Worm (Caenorhabditis elegans) whole organism, young adult: ENCODE measurements around the gene B0280.11.

Experiments used
- B0019.2 ChIP-seq: fragments of 200-800 bp; sonication (Bioruptor generic); conservative IDR thresholded peaks from 2 replicates; pipeline ENCODE4 v1.3.6; 2022; ENCODE audit warnings: missing genetic modification reagents, missing genetic modification characterization, missing compliant biosample characterization
- B0035.1 ChIP-seq: sonication (generic microtip); optimal IDR thresholded peaks from 2 replicates; lab custom pipeline; 2016; ENCODE audit warnings: missing genetic modification characterization, mild to moderate bottlenecking, missing compliant biosample characterization, missing genotype, missing genetic modification reagents
- B0336.3 ChIP-seq: fragments of 200-800 bp; sonication (Bioruptor generic); IDR thresholded peaks from 2 replicates; pipeline ENCODE4 v1.3.6; 2022; ENCODE audit warnings: missing genetic modification characterization, missing compliant biosample characterization
- C06A6.2 ChIP-seq: fragments of 200-800 bp; sonication (Bioruptor generic); conservative IDR thresholded peaks from 2 replicates; pipeline ENCODE4 v1.3.6; 2022; ENCODE audit warnings: missing genetic modification characterization, missing compliant biosample characterization
- C17E4.6 ChIP-seq: fragments of 200-800 bp; sonication (Bioruptor generic); IDR thresholded peaks from 2 replicates; pipeline ENCODE4 v1.3.6; 2022; ENCODE audit warnings: missing genetic modification reagents, missing genetic modification characterization, missing compliant biosample characterization
- D2030.7 ChIP-seq: fragments of 200-800 bp; sonication (Bioruptor generic); IDR thresholded peaks from 2 replicates; pipeline ENCODE4 v1.3.6; 2022; ENCODE audit warnings: missing genetic modification reagents, missing genetic modification characterization, missing compliant biosample characterization
- F33H1.4 ChIP-seq: fragments of 200-800 bp; sonication (Bioruptor generic); IDR thresholded peaks from 2 replicates; pipeline ENCODE4 v1.3.6; 2022; ENCODE audit warnings: missing genetic modification reagents, missing genetic modification characterization, missing compliant biosample characterization
- F49E8.2 ChIP-seq: sonication (generic microtip); optimal IDR thresholded peaks from 3 replicates; lab custom pipeline; 2017; ENCODE audit warnings: missing genetic modification characterization, mild to moderate bottlenecking, missing compliant biosample characterization, antibody characterized with exemption, moderate library complexity; ENCODE audit not compliant: insufficient read depth
- Y53G8AR.9 ChIP-seq: fragments of 200-800 bp; sonication (Bioruptor generic); conservative IDR thresholded peaks from 2 replicates; pipeline ENCODE4 v1.3.6; 2022; ENCODE audit warnings: missing genetic modification reagents, missing genetic modification characterization, missing compliant biosample characterization
- Y79H2A.3 ChIP-seq: fragments of 200-800 bp; sonication (Bioruptor generic); conservative IDR thresholded peaks from 2 replicates; pipeline ENCODE4 v1.3.6; 2022; ENCODE audit warnings: missing genetic modification reagents, missing genetic modification characterization, missing compliant biosample characterization
- ama-1 ChIP-seq, 3 experiments: fragments of 150-350 bp in 1 of 3; sonication (generic microtip) in 2 of 3; optimal IDR thresholded peaks; 2 replicates each; lab custom pipeline; 2014 to 2018; ENCODE audit warnings: missing biosample characterization in 2 of 3, missing genetic modification characterization in 2 of 3, missing genetic modification reagents in 2 of 3
- aptf-2 ChIP-seq: fragments of 200-800 bp; sonication (Bioruptor generic); conservative IDR thresholded peaks from 2 replicates; pipeline ENCODE4 v1.3.6; 2022; ENCODE audit warnings: missing genetic modification reagents, missing genetic modification characterization, missing compliant biosample characterization
- aptf-3 ChIP-seq: fragments of 200-800 bp; sonication (Bioruptor generic); IDR thresholded peaks from 2 replicates; pipeline ENCODE4 v1.3.6; 2022; ENCODE audit warnings: missing genetic modification characterization, missing compliant biosample characterization
- athp-1 ChIP-seq: sonication (generic microtip); optimal IDR thresholded peaks from 2 replicates; lab custom pipeline; 2017; ENCODE audit warnings: mild to moderate bottlenecking, missing genetic modification characterization, missing compliant biosample characterization
- attf-3 ChIP-seq: fragments of 200-800 bp; sonication (Bioruptor generic); conservative IDR thresholded peaks from 2 replicates; pipeline ENCODE4 v1.3.6; 2022; ENCODE audit warnings: missing genetic modification reagents, missing genetic modification characterization, missing compliant biosample characterization
- attf-6 ChIP-seq: fragments of 200-800 bp; sonication (Bioruptor generic); IDR thresholded peaks from 2 replicates; pipeline ENCODE4 v1.3.6; 2022; ENCODE audit warnings: missing genetic modification reagents, missing genetic modification characterization, missing compliant biosample characterization
- ccch-3 ChIP-seq: fragments of 200-800 bp; sonication (Bioruptor generic); optimal IDR thresholded peaks from 2 replicates; lab custom pipeline; 2018; ENCODE audit warnings: mild to moderate bottlenecking, missing genetic modification characterization, missing compliant biosample characterization
- ceh-79 ChIP-seq: sonication (generic microtip); optimal IDR thresholded peaks from 2 replicates; lab custom pipeline; 2017; ENCODE audit warnings: mild to moderate bottlenecking, missing genetic modification characterization, missing compliant biosample characterization
- ceh-91 ChIP-seq: fragments of 200-800 bp; sonication (Bioruptor generic); IDR thresholded peaks from 2 replicates; pipeline ENCODE4 v1.3.6; 2022; ENCODE audit warnings: missing genetic modification reagents, missing genetic modification characterization, missing compliant biosample characterization
- dox-1 ChIP-seq: fragments of 200-800 bp; sonication (Bioruptor generic); IDR thresholded peaks from 2 replicates; pipeline ENCODE4 v1.3.6; 2022; ENCODE audit warnings: missing genetic modification reagents, missing genetic modification characterization, missing compliant biosample characterization
- efl-1 ChIP-seq: fragments of 150-350 bp; optimal IDR thresholded peaks from 2 replicates; lab custom pipeline; 2014; ENCODE audit warnings: missing biosample characterization, missing genetic modification reagents, missing genetic modification characterization
- ekl-4 ChIP-seq: fragments of 200-800 bp; sonication (Bioruptor generic); IDR thresholded peaks from 2 replicates; pipeline ENCODE4 v1.3.6; 2022; ENCODE audit warnings: missing genetic modification reagents, missing genetic modification characterization, missing compliant biosample characterization
- him-1 ChIP-seq: sonication (generic microtip); optimal IDR thresholded peaks from 2 replicates; lab custom pipeline; 2016; ENCODE audit warnings: missing genotype, missing genetic modification reagents, missing genetic modification characterization, missing compliant biosample characterization
- hrde-1 ChIP-seq: sonication (generic microtip); optimal IDR thresholded peaks from 2 replicates; lab custom pipeline; 2016; ENCODE audit warnings: missing genetic modification characterization, mild to moderate bottlenecking, missing compliant biosample characterization, moderate library complexity, missing genotype, missing genetic modification reagents, borderline replicate concordance
- hsf-1 ChIP-seq: fragments of 200-800 bp; sonication (Bioruptor generic); IDR thresholded peaks from 2 replicates; pipeline ENCODE4 v1.3.6; 2022; ENCODE audit warnings: missing genetic modification reagents, missing genetic modification characterization, missing compliant biosample characterization
- let-526 ChIP-seq: fragments of 200-800 bp; sonication (Bioruptor generic); IDR thresholded peaks from 2 replicates; pipeline ENCODE4 v1.3.6; 2022; ENCODE audit warnings: missing genetic modification reagents, missing genetic modification characterization, missing compliant biosample characterization
- lin-35 ChIP-seq, 3 experiments: fragments of 150-350 bp in 2 of 3; sonication (generic microtip) in 1 of 3; optimal IDR thresholded peaks; 2 replicates each; lab custom pipeline; 2014 to 2018; ENCODE audit warnings: missing biosample characterization in 3 of 3, missing genetic modification characterization in 3 of 3, missing genetic modification reagents in 3 of 3
- lir-1 ChIP-seq: fragments of 200-800 bp; sonication (Bioruptor generic); conservative IDR thresholded peaks from 2 replicates; pipeline ENCODE4 v1.3.6; 2022; ENCODE audit warnings: missing genetic modification reagents, missing genetic modification characterization, missing compliant biosample characterization
- lsl-1 ChIP-seq: fragments of 200-800 bp; sonication (Bioruptor generic); optimal IDR thresholded peaks from 2 replicates; lab custom pipeline; 2018; ENCODE audit warnings: mild to moderate bottlenecking, missing genetic modification characterization, moderate library complexity, missing compliant biosample characterization
- madf-6 ChIP-seq: fragments of 200-800 bp; sonication (Bioruptor generic); IDR thresholded peaks from 2 replicates; pipeline ENCODE4 v1.3.6; 2022; ENCODE audit warnings: missing genetic modification reagents, missing genetic modification characterization, missing compliant biosample characterization
- madf-8 ChIP-seq: fragments of 200-800 bp; sonication (Bioruptor generic); conservative IDR thresholded peaks from 2 replicates; pipeline ENCODE4 v1.3.6; 2022; ENCODE audit warnings: missing genetic modification reagents, missing genetic modification characterization, missing compliant biosample characterization
- mcd-1 ChIP-seq: fragments of 200-800 bp; sonication (Bioruptor generic); IDR thresholded peaks from 2 replicates; pipeline ENCODE4 v1.3.6; 2022; ENCODE audit warnings: missing genetic modification reagents, missing genetic modification characterization, missing compliant biosample characterization
- mxl-1 ChIP-seq: sonication (generic microtip); optimal IDR thresholded peaks from 2 replicates; lab custom pipeline; 2016; ENCODE audit warnings: missing genetic modification characterization, missing compliant biosample characterization
- nfyb-1 ChIP-seq: fragments of 200-800 bp; sonication (Bioruptor generic); IDR thresholded peaks from 2 replicates; pipeline ENCODE4 v1.3.6; 2022; ENCODE audit warnings: missing genetic modification reagents, missing genetic modification characterization, missing compliant biosample characterization
- nhr-179 ChIP-seq: sonication (generic microtip); optimal IDR thresholded peaks from 2 replicates; lab custom pipeline; 2016; ENCODE audit warnings: mild to moderate bottlenecking, missing genetic modification characterization, missing compliant biosample characterization
- nhr-80 ChIP-seq: sonication (generic microtip); optimal IDR thresholded peaks from 2 replicates; lab custom pipeline; 2016; ENCODE audit warnings: missing genetic modification characterization, missing compliant biosample characterization
- pbrm-1 ChIP-seq: fragments of 200-800 bp; sonication (Bioruptor generic); IDR thresholded peaks from 2 replicates; pipeline ENCODE4 v1.3.6; 2022; ENCODE audit warnings: missing genetic modification reagents, missing genetic modification characterization, missing compliant biosample characterization
- snpc-1.1 ChIP-seq: sonication (generic microtip); optimal IDR thresholded peaks from 2 replicates; lab custom pipeline; 2017; ENCODE audit warnings: missing genetic modification characterization, mild to moderate bottlenecking, missing compliant biosample characterization, antibody characterized with exemption, moderate library complexity, missing genotype, missing genetic modification reagents; ENCODE audit not compliant: insufficient read depth
- snpc-1.3 ChIP-seq: sonication (generic microtip); optimal IDR thresholded peaks from 2 replicates; lab custom pipeline; 2017; ENCODE audit warnings: missing genetic modification characterization, mild to moderate bottlenecking, missing compliant biosample characterization, antibody characterized with exemption, moderate library complexity, missing genotype, missing genetic modification reagents; ENCODE audit not compliant: insufficient read depth
- snpc-3.4 ChIP-seq: sonication (generic microtip); optimal IDR thresholded peaks from 2 replicates; lab custom pipeline; 2017; ENCODE audit warnings: missing genetic modification characterization, mild to moderate bottlenecking, missing compliant biosample characterization, antibody characterized with exemption, moderate library complexity, missing genotype, missing genetic modification reagents
- tbp1 ChIP-seq: fragments of 200-800 bp; sonication (Bioruptor generic); optimal IDR thresholded peaks from 2 replicates; lab custom pipeline; 2018; ENCODE audit warnings: mild to moderate bottlenecking, missing genetic modification characterization, missing compliant biosample characterization
- tlf-1 ChIP-seq: fragments of 200-800 bp; sonication (Bioruptor generic); optimal IDR thresholded peaks from 2 replicates; lab custom pipeline; 2018; ENCODE audit warnings: mild to moderate bottlenecking, missing genetic modification characterization, missing compliant biosample characterization
- unc-130 ChIP-seq: sonication (generic microtip); optimal IDR thresholded peaks from 2 replicates; lab custom pipeline; 2016; ENCODE audit warnings: missing genetic modification reagents, missing genetic modification characterization, missing compliant biosample characterization
- ztf-18 ChIP-seq: sonication (generic microtip); optimal IDR thresholded peaks from 2 replicates; lab custom pipeline; 2016; ENCODE audit warnings: missing genotype, mild to moderate bottlenecking, missing genetic modification characterization, missing compliant biosample characterization
- ztf-26 ChIP-seq: sonication (generic microtip); optimal IDR thresholded peaks from 2 replicates; lab custom pipeline; 2017; ENCODE audit warnings: missing genetic modification characterization, missing compliant biosample characterization
- ztf-28 ChIP-seq: fragments of 200-800 bp; sonication (Bioruptor generic); IDR thresholded peaks from 2 replicates; pipeline ENCODE4 v1.3.6; 2022; ENCODE audit warnings: missing genetic modification reagents, missing genetic modification characterization, missing compliant biosample characterization

Gene B0280.11

DNA sequence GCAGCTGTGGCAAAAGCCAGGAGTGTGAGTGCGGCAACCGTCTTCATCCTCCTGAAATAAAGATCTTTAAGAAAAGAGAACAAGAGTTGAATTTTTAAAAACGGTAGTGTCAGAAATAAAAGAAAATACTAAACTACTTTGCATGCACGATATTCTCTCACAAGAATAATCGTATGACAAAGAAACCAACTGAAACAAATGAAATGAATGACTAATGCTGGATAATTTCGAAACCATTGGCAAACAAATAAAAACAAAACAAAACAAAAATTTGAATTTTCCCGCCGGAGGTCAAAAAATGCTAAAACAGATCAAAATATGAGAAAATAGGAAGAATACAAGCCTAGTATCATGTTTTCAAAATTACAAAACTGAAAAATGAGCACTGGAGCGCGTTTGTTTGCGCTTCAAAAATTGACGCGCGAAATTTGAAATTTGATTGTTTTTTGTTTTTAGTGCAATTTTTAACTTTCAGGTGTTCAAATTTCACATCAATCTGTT is 34.1 kb downstream of the B0280.11 start, which contains the start of gene cpg-2:
Gene cpg-2 (minus strand): TSS at position 51 of the 501 bp plus-strand sequence.
- TF ChIP-seq ama-1 (optimal IDR thresholded peaks at IDR 0.05; lab: Kevin White, UChicago) (no peak), ama-1 (GFP tag; optimal IDR thresholded peaks at IDR 0.05; lab: Kevin White, UChicago) (peak in 1 of 2 experiments; percentile 7), snpc-3.4 (tag; lab: Kevin White, UChicago) (peak; percentile 96), snpc-1.3 (tag; lab: Kevin White, UChicago) (peak; percentile 89), attf-3 (GFP tag; lab: Robert Waterston, UW) (peak; percentile 24; the same call in 1 of the 2 replicates), pbrm-1 (GFP tag; lab: Robert Waterston, UW) (peak; percentile 27; the same call in 1 of the 2 replicates), ekl-4 (GFP tag; lab: Robert Waterston, UW) (peak; percentile 81), madf-6 (GFP tag; lab: Robert Waterston, UW) (peak; percentile 100), snpc-1.1 (peak; percentile 82), athp-1 (tag; lab: Kevin White, UChicago) (peak; percentile 20), mcd-1 (GFP tag; lab: Robert Waterston, UW) (peak; percentile 81), ztf-28 (GFP tag; lab: Robert Waterston, UW) (0 out of 2 replicates have a peak, but pooled peaks have one; percentile 20), C06A6.2 (GFP tag; lab: Robert Waterston, UW) (no peak), ceh-79 (no peak), mxl-1 (tag; lab: Kevin White, UChicago) (no peak), ccch-3 (GFP tag; lab: Kevin White, UChicago) (no peak), attf-6 (GFP tag; lab: Robert Waterston, UW) (peak; percentile 73; the same call in 1 of the 2 replicates), B0019.2 (GFP tag; lab: Robert Waterston, UW) (peak; percentile 80), hrde-1 (peak; percentile 50), aptf-2 (GFP tag; lab: Robert Waterston, UW) (no peak), F49E8.2 (tag; lab: Kevin White, UChicago) (peak; percentile 95), lin-35 (GFP tag; optimal IDR thresholded peaks at IDR 0.05; lab: Kevin White, UChicago) (peak; percentile 4 to 89 (median 58)), dox-1 (peak; percentile 77; the same call in 1 of the 2 replicates), lsl-1 (GFP tag; lab: Kevin White, UChicago) (peak; percentile 88), ztf-18 (tag; lab: Kevin White, UChicago) (peak; percentile 21), tlf-1 (GFP tag; lab: Kevin White, UChicago) (peak; percentile 90), D2030.7 (peak; percentile 98), nhr-80 (tag; lab: Kevin White, UChicago) (no peak), unc-130 (peak; percentile 94), efl-1 (GFP tag; lab: Kevin White, UChicago) (peak; percentile 99), let-526 (GFP tag; lab: Robert Waterston, UW) (no peak), ztf-26 (tag; lab: Kevin White, UChicago) (no peak), madf-8 (GFP tag; lab: Robert Waterston, UW) (peak; percentile 99), C17E4.6 (GFP tag; lab: Robert Waterston, UW) (peak; percentile 78; the same call in 1 of the 2 replicates), nfyb-1 (GFP tag; lab: Robert Waterston, UW) (peak; percentile 57; the same call in 1 of the 2 replicates), B0336.3 (peak; percentile 79), B0035.1 (tag; lab: Kevin White, UChicago) (no peak), lir-1 (GFP tag; lab: Robert Waterston, UW) (peak; percentile 76), him-1 (peak; percentile 62), aptf-3 (no peak), Y79H2A.3 (GFP tag; lab: Robert Waterston, UW) (0 out of 2 replicates have a peak, but pooled peaks have one; percentile 67), Y53G8AR.9 (GFP tag; lab: Robert Waterston, UW) (peak; percentile 73; the same call in 1 of the 2 replicates), F33H1.4 (GFP tag; lab: Robert Waterston, UW) (peak; percentile 85), ceh-91 (GFP tag; lab: Robert Waterston, UW) (peak; percentile 98), tbp1 (GFP tag; lab: Kevin White, UChicago) (peak; percentile 64), nhr-179 (no peak), hsf-1 (GFP tag; lab: Robert Waterston, UW) (peak; percentile 86)
